Worm (Caenorhabditis elegans): ENCODE data around the gene lec-11.
A peak's percentile ranks its signal among the peaks of the same experiment; 100 is the strongest.

DNA sequence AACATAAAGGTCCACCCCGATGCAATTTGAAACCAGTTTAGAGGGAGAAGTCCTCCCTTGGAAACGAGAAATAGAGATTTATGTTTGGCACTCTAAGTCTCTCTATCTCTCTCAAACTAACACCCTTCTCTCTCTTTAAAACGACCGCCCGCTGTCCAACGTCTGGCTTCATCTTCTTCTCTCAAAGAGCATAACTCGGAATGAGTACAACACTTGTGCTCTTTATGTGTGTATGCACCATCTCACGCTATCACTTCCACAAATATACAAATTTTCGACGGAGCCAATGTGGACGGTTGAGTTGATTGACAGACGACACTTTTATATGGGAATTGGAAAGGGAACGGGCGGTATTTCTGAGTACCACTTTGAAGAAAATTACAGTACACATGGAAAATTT, 15.6 kb downstream of the lec-11 start:
- TF ChIP-seq unc-62 (GFP tag; optimal IDR thresholded peaks at IDR 0.05) (no peak), fos-1 (tag; optimal IDR thresholded peaks at IDR 0.05) (peak; percentile 42), ama-1 (optimal IDR thresholded peaks at IDR 0.05) (no peak), unc-39 (tag; optimal IDR thresholded peaks at IDR 0.05) (no peak), R02D3.7 (tag; optimal IDR thresholded peaks at IDR 0.05) (no peak), nhr-12 (tag; optimal IDR thresholded peaks at IDR 0.05) (no peak)

All from whole organism, L2 larva.